Worm (Caenorhabditis elegans) whole organism, young adult: ENCODE data around the gene sru-22.
"Not testable (repeated sequence)": the region's sequence is repeated elsewhere in the genome, so short reads cannot be mapped to it uniquely, and the experiment has no call there.

ENCODE experiments used
- B0035.1 ChIP-seq: sonication (generic microtip); optimal IDR thresholded peaks from 2 replicates; lab custom pipeline; 2016; ENCODE audit warnings: missing genetic modification characterization, mild to moderate bottlenecking, missing compliant biosample characterization, missing genotype, missing genetic modification reagents
- B0261.1 ChIP-seq: sonication (generic microtip); optimal IDR thresholded peaks from 2 replicates; lab custom pipeline; 2016; ENCODE audit warnings: mild to moderate bottlenecking, missing genetic modification characterization, moderate library complexity, missing compliant biosample characterization
- C06A6.2 ChIP-seq: fragments of 200-800 bp; sonication (Bioruptor generic); conservative IDR thresholded peaks from 2 replicates; pipeline ENCODE4 v1.3.6; 2022; ENCODE audit warnings: missing genetic modification characterization, missing compliant biosample characterization
- F10E7.11 ChIP-seq: sonication (generic microtip); optimal IDR thresholded peaks from 2 replicates; lab custom pipeline; 2017; ENCODE audit warnings: mild to moderate bottlenecking, missing genetic modification characterization, moderate library complexity, missing compliant biosample characterization
- F22D6.2 ChIP-seq: sonication (generic microtip); optimal IDR thresholded peaks from 2 replicates; lab custom pipeline; 2016; ENCODE audit warnings: mild to moderate bottlenecking, missing genetic modification characterization, missing compliant biosample characterization
- F33H1.4 ChIP-seq: fragments of 200-800 bp; sonication (Bioruptor generic); IDR thresholded peaks from 2 replicates; pipeline ENCODE4 v1.3.6; 2022; ENCODE audit warnings: missing genetic modification reagents, missing genetic modification characterization, missing compliant biosample characterization
- T26A5.8 ChIP-seq: sonication (generic microtip); optimal IDR thresholded peaks from 2 replicates; lab custom pipeline; 2016; ENCODE audit warnings: missing genetic modification characterization, missing compliant biosample characterization
- ama-1 ChIP-seq, 3 experiments: fragments of 150-350 bp in 1 of 3; sonication (generic microtip) in 2 of 3; optimal IDR thresholded peaks; 2 replicates each; lab custom pipeline; 2014 to 2018; ENCODE audit warnings: missing biosample characterization in 2 of 3, missing genetic modification characterization in 2 of 3, missing genetic modification reagents in 2 of 3
- attf-6 ChIP-seq: fragments of 200-800 bp; sonication (Bioruptor generic); IDR thresholded peaks from 2 replicates; pipeline ENCODE4 v1.3.6; 2022; ENCODE audit warnings: missing genetic modification reagents, missing genetic modification characterization, missing compliant biosample characterization
- bed-1 ChIP-seq: fragments of 200-800 bp; sonication (Bioruptor generic); IDR thresholded peaks from 2 replicates; pipeline ENCODE4 v1.3.6; 2022; ENCODE audit warnings: missing genetic modification reagents, missing genetic modification characterization, missing compliant biosample characterization
- cebp-2 ChIP-seq: fragments of 200-800 bp; sonication (Bioruptor generic); IDR thresholded peaks from 2 replicates; pipeline ENCODE4 v1.3.6; 2022; ENCODE audit warnings: missing genetic modification characterization, missing compliant biosample characterization
- ceh-27 ChIP-seq: fragments of 200-800 bp; sonication (Bioruptor generic); optimal IDR thresholded peaks from 2 replicates; lab custom pipeline; 2018; ENCODE audit warnings: mild to moderate bottlenecking, missing genetic modification characterization, moderate library complexity, missing compliant biosample characterization
- ceh-40 ChIP-seq: fragments of 200-800 bp; sonication (Bioruptor generic); IDR thresholded peaks from 2 replicates; pipeline ENCODE4 v1.3.6; 2022; ENCODE audit warnings: missing genetic modification characterization, missing compliant biosample characterization
- ceh-58 ChIP-seq: fragments of 200-800 bp; sonication (Bioruptor generic); IDR thresholded peaks from 2 replicates; pipeline ENCODE4 v1.3.6; 2022; ENCODE audit warnings: missing genetic modification characterization, missing compliant biosample characterization
- ceh-79 ChIP-seq: sonication (generic microtip); optimal IDR thresholded peaks from 2 replicates; lab custom pipeline; 2017; ENCODE audit warnings: mild to moderate bottlenecking, missing genetic modification characterization, missing compliant biosample characterization
- ceh-91 ChIP-seq: fragments of 200-800 bp; sonication (Bioruptor generic); IDR thresholded peaks from 2 replicates; pipeline ENCODE4 v1.3.6; 2022; ENCODE audit warnings: missing genetic modification reagents, missing genetic modification characterization, missing compliant biosample characterization
- die-1 ChIP-seq: sonication (generic microtip); optimal IDR thresholded peaks from 2 replicates; lab custom pipeline; 2016; ENCODE audit warnings: missing genotype, mild to moderate bottlenecking, missing genetic modification characterization, missing compliant biosample characterization
- dpff-1 ChIP-seq: sonication (generic microtip); optimal IDR thresholded peaks from 2 replicates; lab custom pipeline; 2017; ENCODE audit warnings: mild to moderate bottlenecking, missing genetic modification characterization, missing compliant biosample characterization
- egl-18 ChIP-seq: fragments of 200-800 bp; sonication (Bioruptor generic); IDR thresholded peaks from 2 replicates; pipeline ENCODE4 v1.3.6; 2022; ENCODE audit warnings: missing genetic modification reagents, missing genetic modification characterization, missing compliant biosample characterization
- ekl-4 ChIP-seq: fragments of 200-800 bp; sonication (Bioruptor generic); IDR thresholded peaks from 2 replicates; pipeline ENCODE4 v1.3.6; 2022; ENCODE audit warnings: missing genetic modification reagents, missing genetic modification characterization, missing compliant biosample characterization
- ets-4 ChIP-seq: fragments of 200-800 bp; sonication (Bioruptor generic); optimal IDR thresholded peaks from 2 replicates; lab custom pipeline; 2018; ENCODE audit warnings: mild to moderate bottlenecking, missing genetic modification characterization, missing compliant biosample characterization
- fkh-3 ChIP-seq: sonication (generic microtip); optimal IDR thresholded peaks from 2 replicates; lab custom pipeline; 2016; ENCODE audit warnings: mild to moderate bottlenecking, missing genetic modification characterization, missing compliant biosample characterization
- hmg-1.2 ChIP-seq: fragments of 200-800 bp; sonication (Bioruptor generic); IDR thresholded peaks from 2 replicates; pipeline ENCODE4 v1.3.6; 2022; ENCODE audit warnings: missing genetic modification reagents, missing genetic modification characterization, missing compliant biosample characterization
- hrde-1 ChIP-seq: sonication (generic microtip); optimal IDR thresholded peaks from 2 replicates; lab custom pipeline; 2016; ENCODE audit warnings: missing genetic modification characterization, mild to moderate bottlenecking, missing compliant biosample characterization, moderate library complexity, missing genotype, missing genetic modification reagents, borderline replicate concordance
- lag-1 ChIP-seq: fragments of 200-800 bp; sonication (Bioruptor generic); IDR thresholded peaks from 2 replicates; pipeline ENCODE4 v1.3.6; 2022; ENCODE audit warnings: missing genetic modification reagents, missing genetic modification characterization, missing compliant biosample characterization
- let-526 ChIP-seq: fragments of 200-800 bp; sonication (Bioruptor generic); IDR thresholded peaks from 2 replicates; pipeline ENCODE4 v1.3.6; 2022; ENCODE audit warnings: missing genetic modification reagents, missing genetic modification characterization, missing compliant biosample characterization
- lin-40 ChIP-seq: sonication (generic microtip); optimal IDR thresholded peaks from 2 replicates; lab custom pipeline; 2016; ENCODE audit warnings: missing genetic modification characterization, mild to moderate bottlenecking, missing compliant biosample characterization, missing genotype, missing genetic modification reagents
- lsy-27 ChIP-seq: sonication (generic microtip); optimal IDR thresholded peaks from 2 replicates; lab custom pipeline; 2017; ENCODE audit warnings: missing genetic modification characterization, mild to moderate bottlenecking, missing compliant biosample characterization, antibody characterized with exemption, missing genotype, borderline replicate concordance; ENCODE audit not compliant: insufficient read depth
- madf-10 ChIP-seq: sonication (generic microtip); optimal IDR thresholded peaks from 2 replicates; lab custom pipeline; 2016; ENCODE audit warnings: mild to moderate bottlenecking, missing genetic modification characterization, missing compliant biosample characterization
- madf-3 ChIP-seq: fragments of 200-800 bp; sonication (Bioruptor generic); IDR thresholded peaks from 2 replicates; pipeline ENCODE4 v1.3.6; 2022; ENCODE audit warnings: missing genetic modification reagents, missing genetic modification characterization, missing compliant biosample characterization
- madf-6 ChIP-seq: fragments of 200-800 bp; sonication (Bioruptor generic); IDR thresholded peaks from 2 replicates; pipeline ENCODE4 v1.3.6; 2022; ENCODE audit warnings: missing genetic modification reagents, missing genetic modification characterization, missing compliant biosample characterization
- mcd-1 ChIP-seq: fragments of 200-800 bp; sonication (Bioruptor generic); IDR thresholded peaks from 2 replicates; pipeline ENCODE4 v1.3.6; 2022; ENCODE audit warnings: missing genetic modification reagents, missing genetic modification characterization, missing compliant biosample characterization
- mxl-1 ChIP-seq: sonication (generic microtip); optimal IDR thresholded peaks from 2 replicates; lab custom pipeline; 2016; ENCODE audit warnings: missing genetic modification characterization, missing compliant biosample characterization
- nfyb-1 ChIP-seq: fragments of 200-800 bp; sonication (Bioruptor generic); IDR thresholded peaks from 2 replicates; pipeline ENCODE4 v1.3.6; 2022; ENCODE audit warnings: missing genetic modification reagents, missing genetic modification characterization, missing compliant biosample characterization
- pbrm-1 ChIP-seq: fragments of 200-800 bp; sonication (Bioruptor generic); IDR thresholded peaks from 2 replicates; pipeline ENCODE4 v1.3.6; 2022; ENCODE audit warnings: missing genetic modification reagents, missing genetic modification characterization, missing compliant biosample characterization
- repo-1 ChIP-seq: sonication (generic microtip); optimal IDR thresholded peaks from 2 replicates; lab custom pipeline; 2017; ENCODE audit warnings: mild to moderate bottlenecking, missing genetic modification characterization, missing compliant biosample characterization
- sea-2 ChIP-seq: fragments of 200-800 bp; sonication (Bioruptor generic); IDR thresholded peaks from 2 replicates; pipeline ENCODE4 v1.3.6; 2022; ENCODE audit warnings: missing genetic modification characterization, missing compliant biosample characterization
- snpc-4 ChIP-seq, 5 experiments: fragments of 150-350 bp in 1 of 5; sonication (generic microtip) in 4 of 5; optimal IDR thresholded peaks; 2 replicates each; lab custom pipeline; 2014 to 2018; ENCODE audit warnings: missing genetic modification characterization in 5 of 5, missing biosample characterization in 3 of 5, antibody characterized with exemption in 2 of 5, mild to moderate bottlenecking in 2 of 5, missing compliant biosample characterization in 2 of 5, missing genotype in 2 of 5, moderate library complexity in 2 of 5, missing genetic modification reagents in 1 of 5
- somi-1 ChIP-seq: fragments of 200-800 bp; sonication (Bioruptor generic); optimal IDR thresholded peaks from 2 replicates; lab custom pipeline; 2018; ENCODE audit warnings: mild to moderate bottlenecking, missing genetic modification characterization, missing compliant biosample characterization
- tbp1 ChIP-seq: fragments of 200-800 bp; sonication (Bioruptor generic); optimal IDR thresholded peaks from 2 replicates; lab custom pipeline; 2018; ENCODE audit warnings: mild to moderate bottlenecking, missing genetic modification characterization, missing compliant biosample characterization
- tbx-9 ChIP-seq: sonication (generic microtip); optimal IDR thresholded peaks from 2 replicates; lab custom pipeline; 2016; ENCODE audit warnings: borderline replicate concordance, missing genetic modification characterization, inconsistent platforms, missing compliant biosample characterization
- tlf-1 ChIP-seq: fragments of 200-800 bp; sonication (Bioruptor generic); optimal IDR thresholded peaks from 2 replicates; lab custom pipeline; 2018; ENCODE audit warnings: mild to moderate bottlenecking, missing genetic modification characterization, missing compliant biosample characterization
- ztf-18 ChIP-seq: sonication (generic microtip); optimal IDR thresholded peaks from 2 replicates; lab custom pipeline; 2016; ENCODE audit warnings: missing genotype, mild to moderate bottlenecking, missing genetic modification characterization, missing compliant biosample characterization

sru-22 gene

ce11 chrV:15932390-15932789 lies 42.3 kb downstream of the sru-22 start, which contains the start of gene srw-26:
Gene srw-26, minus strand, starts transcription at chrV:15932490.
- TF ChIP-seq madf-10: no peak
- no peak for TF ChIP-seq tbp1 (GFP tag; lab: Kevin White, UChicago)
- no peak for TF ChIP-seq lsy-27 (tag; lab: Kevin White, UChicago)
- no peak for TF ChIP-seq lag-1 (GFP tag; lab: Robert Waterston, UW)
- TF ChIP-seq hrde-1 (tag; lab: Kevin White, UChicago): no peak
- no peak for TF ChIP-seq F33H1.4
- no peak for TF ChIP-seq attf-6
- TF ChIP-seq ets-4 (GFP tag; lab: Kevin White, UChicago): no peak
- TF ChIP-seq dpff-1 (tag; lab: Kevin White, UChicago): no peak
- TF ChIP-seq ceh-40: no peak
- no peak for TF ChIP-seq fkh-3 (tag; lab: Kevin White, UChicago)
- no peak for TF ChIP-seq ceh-79 (tag; lab: Kevin White, UChicago)
- no peak for TF ChIP-seq die-1
- TF ChIP-seq, all 124 proteins: peak for 0

ce11 chrV:15929882-15930281 lies 44.9 kb downstream of the sru-22 start, which contains the start of gene srbc-77:
Gene srbc-77, plus strand, starts transcription at chrV:15930182.
- TF ChIP-seq B0035.1 (tag; lab: Kevin White, UChicago); ceh-27; tbx-9 (tag; lab: Kevin White, UChicago): not testable (repeated sequence)

- no peak for TF ChIP-seq die-1
- TF ChIP-seq T26A5.8 (tag; lab: Kevin White, UChicago): no peak
- TF ChIP-seq bed-1 (GFP tag; lab: Robert Waterston, UW): no peak
- TF ChIP-seq ceh-79 (tag; lab: Kevin White, UChicago): no peak
- TF ChIP-seq C06A6.2 (GFP tag; lab: Robert Waterston, UW): no peak
- TF ChIP-seq ama-1 (optimal IDR thresholded peaks at IDR 0.05; lab: Kevin White, UChicago): no peak
- no peak for TF ChIP-seq ama-1 (GFP tag; optimal IDR thresholded peaks at IDR 0.05; lab: Kevin White, UChicago)
- no peak for TF ChIP-seq repo-1 (tag; lab: Kevin White, UChicago)
- TF ChIP-seq cebp-2 (GFP tag; lab: Robert Waterston, UW): no peak
- no peak for TF ChIP-seq lag-1 (GFP tag; lab: Robert Waterston, UW)
- no peak for TF ChIP-seq madf-10
- TF ChIP-seq sea-2 (GFP tag; lab: Robert Waterston, UW): no peak
- no peak for TF ChIP-seq B0261.1 (tag; lab: Kevin White, UChicago)
- TF ChIP-seq dpff-1 (tag; lab: Kevin White, UChicago): no peak
- no peak for TF ChIP-seq somi-1 (GFP tag; lab: Kevin White, UChicago)
- TF ChIP-seq ekl-4 (GFP tag; lab: Robert Waterston, UW): no peak
- no peak for TF ChIP-seq madf-6 (GFP tag; lab: Robert Waterston, UW)
- no peak for TF ChIP-seq F22D6.2
Observed at ce11 chrV:15928325-15928724, 46.4 kb downstream of the sru-22 start, which contains the start of gene pzf-1. Gene pzf-1, minus strand, starts transcription at chrV:15928425.

- no peak; the same call in 1 of the 2 replicates for TF ChIP-seq hmg-1.2 (GFP tag; lab: Robert Waterston, UW)
- TF ChIP-seq nfyb-1 (GFP tag; lab: Robert Waterston, UW): no peak
- TF ChIP-seq mxl-1 (tag; lab: Kevin White, UChicago): no peak
- no peak for TF ChIP-seq pbrm-1 (GFP tag; lab: Robert Waterston, UW)
- no peak for TF ChIP-seq ceh-40
- no peak for TF ChIP-seq ceh-58
- TF ChIP-seq tlf-1 (GFP tag; lab: Kevin White, UChicago): no peak
- TF ChIP-seq attf-6: no peak
- TF ChIP-seq ceh-91 (GFP tag; lab: Robert Waterston, UW): no peak
- TF ChIP-seq lin-40 (tag; lab: Kevin White, UChicago): no peak
- TF ChIP-seq snpc-4 (GFP tag; optimal IDR thresholded peaks at IDR 0.05; lab: Kevin White, UChicago): no peak
- TF ChIP-seq snpc-4 (tag; optimal IDR thresholded peaks at IDR 0.05; lab: Kevin White, UChicago): no peak
- TF ChIP-seq egl-18 (GFP tag; lab: Robert Waterston, UW): no peak
- TF ChIP-seq mcd-1 (GFP tag; lab: Robert Waterston, UW): no peak
- TF ChIP-seq madf-3: no peak
- no peak for TF ChIP-seq repo-1 (tag; lab: Kevin White, UChicago)
- TF ChIP-seq F10E7.11 (tag; lab: Kevin White, UChicago): no peak
- no peak for TF ChIP-seq ztf-18 (tag; lab: Kevin White, UChicago)
- TF ChIP-seq let-526 (GFP tag; lab: Robert Waterston, UW): no peak
Observed at ce11 chrV:15924307-15924706, 50.4 kb downstream of the sru-22 start, which contains the start of gene nhr-108. Gene nhr-108, minus strand, starts transcription at chrV:15924472.
